Worm (Caenorhabditis elegans): Measurements from ENCODE around the gene memi-1.
A peak's percentile ranks its signal among the peaks of the same experiment; 100 is the strongest.
"Not testable (repeated sequence)": the region's sequence is repeated elsewhere in the genome, so short reads cannot be mapped to it uniquely, and the experiment has no call there.

Gene memi-1

DNA sequence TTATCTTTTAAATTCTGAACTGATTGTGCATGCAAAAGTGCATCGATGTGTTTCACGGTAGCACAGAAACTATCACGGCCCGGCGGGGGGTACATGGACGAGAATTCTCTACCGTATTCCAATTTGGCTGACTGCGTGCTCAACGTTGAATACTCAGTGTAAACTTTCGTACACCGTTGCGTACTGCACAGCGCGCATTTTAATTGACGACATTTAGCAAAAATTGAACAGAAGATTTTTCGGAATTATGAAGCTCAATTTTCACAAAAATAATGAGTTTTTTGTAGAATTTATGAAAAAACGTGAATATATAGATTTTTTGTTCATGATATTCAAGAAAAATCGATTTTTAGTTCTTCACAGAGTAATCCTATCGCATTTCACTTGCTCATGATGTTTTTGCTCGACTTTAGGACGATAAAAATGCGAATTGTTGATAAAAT lies 34.7 kb downstream of the memi-1 start:
- TF ChIP-seq ekl-4 (GFP tag; IDR thresholded peaks at IDR 0.05) = peak; percentile 99
- peak; percentile 98 for TF ChIP-seq egl-44 (GFP tag; IDR thresholded peaks at IDR 0.05)
- TF ChIP-seq F57C9.4 (tag; optimal IDR thresholded peaks at IDR 0.05) = peak; percentile 33
- peak; percentile 91 for TF ChIP-seq attf-3 (GFP tag; conservative IDR thresholded peaks at IDR 0.05)
- TF ChIP-seq tbp1 (GFP tag; optimal IDR thresholded peaks at IDR 0.05) = peak; percentile 38
- peak; percentile 90 for TF ChIP-seq attf-5 (GFP tag; optimal IDR thresholded peaks at IDR 0.05)
- TF ChIP-seq B0035.1 (tag; optimal IDR thresholded peaks at IDR 0.05) = peak; percentile 76
- peak; percentile 100 for TF ChIP-seq mcd-1 (GFP tag; IDR thresholded peaks at IDR 0.05)
- TF ChIP-seq snpc-4 (GFP tag; optimal IDR thresholded peaks at IDR 0.05) = not testable (repeated sequence)
- TF ChIP-seq snpc-4 (tag; optimal IDR thresholded peaks at IDR 0.05) = peak in 2 of 4 experiments; percentile 74 to 78
- TF ChIP-seq F33H1.4 (GFP tag; IDR thresholded peaks at IDR 0.05) = peak; percentile 97
- TF ChIP-seq Y79H2A.3 (GFP tag; conservative IDR thresholded peaks at IDR 0.05) = peak; percentile 95
- TF ChIP-seq ceh-27 (GFP tag; optimal IDR thresholded peaks at IDR 0.05) = peak; percentile 42
- peak; percentile 93 for TF ChIP-seq ceh-40 (GFP tag; IDR thresholded peaks at IDR 0.05)
- peak; percentile 83 for TF ChIP-seq ztf-18 (tag; optimal IDR thresholded peaks at IDR 0.05)
- peak; percentile 98 for TF ChIP-seq ztf-25 (GFP tag; IDR thresholded peaks at IDR 0.05)
- peak; percentile 49 for TF ChIP-seq ZK185.1 (tag; optimal IDR thresholded peaks at IDR 0.05; ENCODE audit: poor library complexity, severe bottlenecking)
- peak; percentile 97 for TF ChIP-seq hmg-20 (GFP tag; IDR thresholded peaks at IDR 0.05)
- peak; percentile 100 for TF ChIP-seq lag-1 (GFP tag; IDR thresholded peaks at IDR 0.05)
- TF ChIP-seq Y53G8AR.9 (GFP tag; conservative IDR thresholded peaks at IDR 0.05) = peak; percentile 100
- peak; percentile 95 for TF ChIP-seq tlf-1 (GFP tag; optimal IDR thresholded peaks at IDR 0.05)
- 0 out of 2 replicates have a peak, but pooled peaks have one; percentile 87 for TF ChIP-seq ceh-58 (GFP tag; IDR thresholded peaks at IDR 0.05)
- peak; percentile 100 for TF ChIP-seq bed-1 (GFP tag; IDR thresholded peaks at IDR 0.05)
- peak; percentile 96 for TF ChIP-seq lin-26 (GFP tag; IDR thresholded peaks at IDR 0.05)
- TF ChIP-seq nfya-2 (GFP tag; IDR thresholded peaks at IDR 0.05) = peak; percentile 98
- peak; percentile 98 for TF ChIP-seq madf-3 (GFP tag; IDR thresholded peaks at IDR 0.05)
- TF ChIP-seq lin-54 (GFP tag; optimal IDR thresholded peaks at IDR 0.05) = peak; percentile 79
- TF ChIP-seq D2030.7 (GFP tag; IDR thresholded peaks at IDR 0.05) = peak; percentile 91
- peak; percentile 98 for TF ChIP-seq aptf-2 (GFP tag; conservative IDR thresholded peaks at IDR 0.05)
- TF ChIP-seq gei-17 (GFP tag; optimal IDR thresholded peaks at IDR 0.05) = peak; percentile 73
- TF ChIP-seq aptf-3 (GFP tag; IDR thresholded peaks at IDR 0.05) = peak; percentile 63; the same call in 1 of the 2 replicates
- TF ChIP-seq ceh-100 (GFP tag; IDR thresholded peaks at IDR 0.05) = peak; percentile 95
- TF ChIP-seq nhr-120 (GFP tag; IDR thresholded peaks at IDR 0.05) = peak; percentile 100
- peak; percentile 100 for TF ChIP-seq F37B4.10 (GFP tag; IDR thresholded peaks at IDR 0.05)
- peak; percentile 100 for TF ChIP-seq K11D2.4 (GFP tag; IDR thresholded peaks at IDR 0.05)
- peak; percentile 99 for TF ChIP-seq C06A6.2 (GFP tag; conservative IDR thresholded peaks at IDR 0.05)
- peak in 1 of 2 experiments; percentile 27 for TF ChIP-seq rec-8 (tag; optimal IDR thresholded peaks at IDR 0.05)
- TF ChIP-seq C17E4.6 (GFP tag; IDR thresholded peaks at IDR 0.05) = peak; percentile 99
- peak; percentile 74 for TF ChIP-seq nhr-80 (tag; optimal IDR thresholded peaks at IDR 0.05)
- peak; percentile 80 for TF ChIP-seq madf-10 (tag; optimal IDR thresholded peaks at IDR 0.05)
- peak; percentile 89 for TF ChIP-seq madf-8 (GFP tag; conservative IDR thresholded peaks at IDR 0.05)
- peak; percentile 83 for TF ChIP-seq attf-6 (GFP tag; IDR thresholded peaks at IDR 0.05)
- TF ChIP-seq F39B2.1 (GFP tag; IDR thresholded peaks at IDR 0.05) = peak; percentile 96
- peak; percentile 94 for TF ChIP-seq ztf-26 (tag; optimal IDR thresholded peaks at IDR 0.05)
- TF ChIP-seq B0336.3 (GFP tag; IDR thresholded peaks at IDR 0.05) = peak; percentile 92
- TF ChIP-seq egrh-3 (GFP tag; IDR thresholded peaks at IDR 0.05) = peak; percentile 87
- TF ChIP-seq lin-35 (GFP tag; optimal IDR thresholded peaks at IDR 0.05) = peak in 1 of 3 experiments; percentile 77
- peak; percentile 98 for TF ChIP-seq ceh-91 (GFP tag; IDR thresholded peaks at IDR 0.05)
- peak; percentile 6 for TF ChIP-seq die-1 (tag; optimal IDR thresholded peaks at IDR 0.05)

Measured in whole organism, young adult.